Worm (Caenorhabditis elegans) whole organism, young adult: Measurements from ENCODE around the gene far-6.

Experiments
- F39B2.1 ChIP-seq: fragments of 200-800 bp; sonication (Bioruptor generic); IDR thresholded peaks from 2 replicates; pipeline ENCODE4 v1.3.6; 2022; ENCODE audit warnings: missing genetic modification reagents, missing genetic modification characterization, missing compliant biosample characterization
- K12H6.12 ChIP-seq: fragments of 200-800 bp; sonication (Bioruptor generic); optimal IDR thresholded peaks from 2 replicates; lab custom pipeline; 2018; ENCODE audit warnings: mild to moderate bottlenecking, missing genetic modification characterization, missing compliant biosample characterization
- ama-1 ChIP-seq, 3 experiments: fragments of 150-350 bp in 1 of 3; sonication (generic microtip) in 2 of 3; optimal IDR thresholded peaks; 2 replicates each; lab custom pipeline; 2014 to 2018; ENCODE audit warnings: missing biosample characterization in 2 of 3, missing genetic modification characterization in 2 of 3, missing genetic modification reagents in 2 of 3
- ceh-100 ChIP-seq: fragments of 200-800 bp; sonication (Bioruptor generic); IDR thresholded peaks from 2 replicates; pipeline ENCODE4 v1.3.6; 2022; ENCODE audit warnings: missing genetic modification reagents, missing genetic modification characterization, missing compliant biosample characterization
- efl-1 ChIP-seq: fragments of 150-350 bp; optimal IDR thresholded peaks from 2 replicates; lab custom pipeline; 2014; ENCODE audit warnings: missing biosample characterization, missing genetic modification reagents, missing genetic modification characterization
- lin-35 ChIP-seq, 3 experiments: fragments of 150-350 bp in 2 of 3; sonication (generic microtip) in 1 of 3; optimal IDR thresholded peaks; 2 replicates each; lab custom pipeline; 2014 to 2018; ENCODE audit warnings: missing biosample characterization in 3 of 3, missing genetic modification characterization in 3 of 3, missing genetic modification reagents in 3 of 3
- lin-40 ChIP-seq: sonication (generic microtip); optimal IDR thresholded peaks from 2 replicates; lab custom pipeline; 2016; ENCODE audit warnings: missing genetic modification characterization, mild to moderate bottlenecking, missing compliant biosample characterization, missing genotype, missing genetic modification reagents
- nfya-1 ChIP-seq: sonication (generic microtip); optimal IDR thresholded peaks from 2 replicates; lab custom pipeline; 2017; ENCODE audit warnings: antibody characterized with exemption, missing compliant biosample characterization, missing genetic modification characterization, borderline replicate concordance; ENCODE audit not compliant: insufficient read depth
- pha-4 ChIP-seq: fragments of 150-350 bp; sonication (generic microtip); optimal IDR thresholded peaks from 2 replicates; lab custom pipeline; 2014; ENCODE audit warnings: missing biosample characterization, missing genetic modification reagents, missing genetic modification characterization
- snpc-4 ChIP-seq, 5 experiments: fragments of 150-350 bp in 1 of 5; sonication (generic microtip) in 4 of 5; optimal IDR thresholded peaks; 2 replicates each; lab custom pipeline; 2014 to 2018; ENCODE audit warnings: missing genetic modification characterization in 5 of 5, missing biosample characterization in 3 of 5, antibody characterized with exemption in 2 of 5, mild to moderate bottlenecking in 2 of 5, missing compliant biosample characterization in 2 of 5, missing genotype in 2 of 5, moderate library complexity in 2 of 5, missing genetic modification reagents in 1 of 5

ce11 chrIV:13300591-13300990 lies 27.6 kb upstream of the far-6 start, which contains the start of gene csn-6:
- TF ChIP-seq nfya-1 (tag; lab: Kevin White, UChicago) (no peak), ama-1 (optimal IDR thresholded peaks at IDR 0.05; lab: Kevin White, UChicago) (no peak), ama-1 (GFP tag; optimal IDR thresholded peaks at IDR 0.05; lab: Kevin White, UChicago) (no peak), pha-4 (no peak), lin-35 (GFP tag; optimal IDR thresholded peaks at IDR 0.05; lab: Kevin White, UChicago) (no peak), F39B2.1 (no peak), ceh-100 (no peak), efl-1 (GFP tag; lab: Kevin White, UChicago) (no peak), K12H6.12 (tag; lab: Kevin White, UChicago) (no peak), lin-40 (tag; lab: Kevin White, UChicago) (no peak), snpc-4 (GFP tag; optimal IDR thresholded peaks at IDR 0.05; lab: Kevin White, UChicago) (no peak), snpc-4 (tag; optimal IDR thresholded peaks at IDR 0.05; lab: Kevin White, UChicago) (peak in 1 of 4 experiments; percentile 1)
